Worm (Caenorhabditis elegans): ENCODE measurements around the gene srw-11.

DNA sequence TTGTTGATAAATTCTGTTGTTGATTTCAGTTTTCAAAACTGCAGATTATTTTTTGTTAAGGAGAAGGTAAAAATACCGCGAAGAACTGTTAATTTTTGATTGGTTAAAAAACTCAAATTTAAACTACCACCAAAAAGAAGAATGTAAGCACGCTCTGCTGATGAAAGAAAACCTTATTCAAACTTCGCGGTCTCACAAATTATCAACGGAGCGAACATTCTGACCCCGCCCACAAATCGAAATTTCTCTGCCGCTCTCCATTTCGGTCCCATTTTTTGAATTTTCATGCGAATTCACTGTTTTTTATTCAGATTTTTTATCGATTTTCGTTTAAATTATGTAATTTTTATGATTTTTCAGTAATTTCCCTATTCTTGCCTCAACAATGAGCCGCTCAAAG, 50.5 kb downstream of the srw-11 start, which contains the start of gene cyn-3:
- TF ChIP-seq F39B2.1 (GFP tag; IDR thresholded peaks at IDR 0.05) = no peak
- no peak; the same call in 1 of the 2 replicates for TF ChIP-seq C06A6.2 (GFP tag; conservative IDR thresholded peaks at IDR 0.05)
- no peak for TF ChIP-seq nfya-1 (tag; optimal IDR thresholded peaks at IDR 0.05; ENCODE audit: borderline replicate concordance, insufficient read depth)
- TF ChIP-seq zfh-2 (GFP tag; conservative IDR thresholded peaks at IDR 0.05) = no peak
- TF ChIP-seq rcor-1 (GFP tag; IDR thresholded peaks at IDR 0.05) = peak; percentile 65; the same call in 1 of the 2 replicates
- peak; percentile 44 for TF ChIP-seq lsl-1 (GFP tag; optimal IDR thresholded peaks at IDR 0.05)
- TF ChIP-seq repo-1 (tag; optimal IDR thresholded peaks at IDR 0.05) = no peak
- TF ChIP-seq ceh-100 (GFP tag; IDR thresholded peaks at IDR 0.05) = peak; percentile 71

All from whole organism, young adult.